Worm (Caenorhabditis elegans) whole organism, L4 larva: ENCODE data around the gene K11H12.1.
A peak's percentile ranks its signal among the peaks of the same experiment; 100 is the strongest.

Experiments
- D1046.2 ChIP-seq: fragments of 200-800 bp; sonication (Bioruptor generic); IDR thresholded peaks from 2 replicates; pipeline ENCODE4 v1.3.6; 2022; ENCODE audit warnings: missing genetic modification characterization, missing compliant biosample characterization
- F10B5.3 ChIP-seq: sonication (generic microtip); optimal IDR thresholded peaks from 2 replicates; lab custom pipeline; 2016; ENCODE audit warnings: mild to moderate bottlenecking, missing genetic modification characterization, missing compliant biosample characterization
- F44E2.7 ChIP-seq: fragments of 200-800 bp; sonication (Bioruptor generic); IDR thresholded peaks from 2 replicates; pipeline ENCODE4 v2.1.2; 2022; ENCODE audit warnings: missing genetic modification characterization, missing compliant biosample characterization
- F49E8.2 ChIP-seq: sonication (generic microtip); optimal IDR thresholded peaks from 2 replicates; lab custom pipeline; 2016; ENCODE audit warnings: missing compliant biosample characterization, mild to moderate bottlenecking, missing genetic modification characterization, borderline replicate concordance
- R02D3.7 ChIP-seq: fragments of 150-350 bp; sonication (generic microtip); optimal IDR thresholded peaks from 3 replicates; lab custom pipeline; 2014; ENCODE audit warnings: missing biosample characterization, missing genetic modification characterization
- T26A8.4 ChIP-seq: fragments of 200-800 bp; sonication (Bioruptor generic); IDR thresholded peaks from 2 replicates; pipeline ENCODE4 v1.3.6; 2022; ENCODE audit warnings: missing genetic modification characterization, missing compliant biosample characterization
- Y5F2A.4 ChIP-seq: fragments of 200-800 bp; sonication (Bioruptor generic); optimal IDR thresholded peaks from 2 replicates; lab custom pipeline; 2018; ENCODE audit warnings: mild to moderate bottlenecking, missing genetic modification characterization, missing compliant biosample characterization
- aha-1 ChIP-seq: fragments of 150-350 bp; peaks from one replicate; lab custom pipeline; 2014; ENCODE audit warnings: missing biosample characterization, missing genetic modification characterization
- aly-2 ChIP-seq: sonication (generic microtip); optimal IDR thresholded peaks from 2 replicates; lab custom pipeline; 2018; ENCODE audit warnings: missing biosample characterization, missing genetic modification characterization
- arid-1 ChIP-seq: fragments of 200-800 bp; sonication (Bioruptor generic); conservative IDR thresholded peaks from 2 replicates; pipeline ENCODE4 v1.3.6; 2022; ENCODE audit warnings: missing genetic modification reagents, missing genetic modification characterization, missing compliant biosample characterization
- attf-4 ChIP-seq: sonication (generic microtip); optimal IDR thresholded peaks from 3 replicates; lab custom pipeline; 2017; ENCODE audit warnings: missing biosample characterization, missing genetic modification characterization
- ceh-20 ChIP-seq: fragments of 200-800 bp; sonication (Bioruptor generic); IDR thresholded peaks from 2 replicates; pipeline ENCODE4 v1.3.6; 2022; ENCODE audit warnings: missing genetic modification reagents, missing genetic modification characterization, missing compliant biosample characterization
- ceh-32 ChIP-seq: sonication (generic microtip); optimal IDR thresholded peaks from 2 replicates; lab custom pipeline; 2016; ENCODE audit warnings: mild to moderate bottlenecking, missing genetic modification characterization, missing compliant biosample characterization; ENCODE audit not compliant: poor library complexity
- daf-12 ChIP-seq: fragments of 150-350 bp; optimal IDR thresholded peaks from 2 replicates; lab custom pipeline; 2014; ENCODE audit warnings: missing biosample characterization, missing genetic modification reagents, missing genetic modification characterization
- dmd-6 ChIP-seq: fragments of 200-800 bp; sonication (Bioruptor generic); IDR thresholded peaks from 2 replicates; pipeline ENCODE4 v1.3.6; 2022; ENCODE audit warnings: missing genetic modification reagents, missing genetic modification characterization, missing compliant biosample characterization
- dmd-8 ChIP-seq: fragments of 200-800 bp; sonication (Bioruptor generic); IDR thresholded peaks from 2 replicates; pipeline ENCODE4 v1.3.6; 2022; ENCODE audit warnings: missing genetic modification characterization, missing compliant biosample characterization
- dve-1 ChIP-seq: sonication (generic microtip); optimal IDR thresholded peaks from 2 replicates; lab custom pipeline; 2017; ENCODE audit warnings: antibody characterized with exemption, mild to moderate bottlenecking, missing genetic modification characterization, missing compliant biosample characterization; ENCODE audit not compliant: insufficient read depth
- egl-43 ChIP-seq: fragments of 200-800 bp; sonication (Bioruptor generic); IDR thresholded peaks from 2 replicates; pipeline ENCODE4 v1.3.6; 2022; ENCODE audit warnings: missing genetic modification reagents, missing genetic modification characterization, missing compliant biosample characterization
- fos-1 ChIP-seq: fragments of 150-350 bp; optimal IDR thresholded peaks from 2 replicates; lab custom pipeline; 2014; ENCODE audit warnings: missing biosample characterization, missing genetic modification characterization
- hlh-30 ChIP-seq: sonication (generic microtip); optimal IDR thresholded peaks from 2 replicates; lab custom pipeline; 2017; ENCODE audit warnings: antibody characterized with exemption, mild to moderate bottlenecking, missing genetic modification characterization, missing compliant biosample characterization; ENCODE audit not compliant: insufficient read depth
- hmg-1.1 ChIP-seq: fragments of 200-800 bp; sonication (Bioruptor generic); IDR thresholded peaks from 2 replicates; pipeline ENCODE4 v1.3.6; 2022; ENCODE audit warnings: missing genetic modification reagents, missing genetic modification characterization, missing compliant biosample characterization
- lim-7 ChIP-seq: fragments of 200-800 bp; sonication (Bioruptor generic); IDR thresholded peaks from 2 replicates; pipeline ENCODE4 v1.3.6; 2022; ENCODE audit warnings: missing genetic modification characterization, missing compliant biosample characterization
- lin-1 ChIP-seq: fragments of 200-800 bp; sonication (Bioruptor generic); IDR thresholded peaks from 2 replicates; pipeline ENCODE4 v1.3.6; 2022; ENCODE audit warnings: missing genetic modification reagents, missing genetic modification characterization, missing compliant biosample characterization
- lin-13 ChIP-seq: fragments of 150-350 bp; optimal IDR thresholded peaks from 2 replicates; lab custom pipeline; 2014; ENCODE audit warnings: missing biosample characterization, missing genetic modification reagents, missing genetic modification characterization
- lin-29 ChIP-seq: fragments of 200-800 bp; sonication (Bioruptor generic); IDR thresholded peaks from 2 replicates; pipeline ENCODE4 v1.3.6; 2022; ENCODE audit warnings: missing genetic modification reagents, missing genetic modification characterization, missing compliant biosample characterization
- madf-5 ChIP-seq, 2 experiments: fragments of 200-800 bp; sonication (Bioruptor generic); IDR thresholded peaks; 2 replicates each; pipeline ENCODE4 v1.3.6; 2022; ENCODE audit warnings: missing compliant biosample characterization in 2 of 2, missing genetic modification characterization in 2 of 2
- mdl-1 ChIP-seq, 2 experiments: fragments of 150-350 bp in 1 of 2; sonication (generic microtip) in 1 of 2; optimal IDR thresholded peaks; 2 replicates each; lab custom pipeline; 2014 to 2017; ENCODE audit warnings: missing biosample characterization in 2 of 2, missing genetic modification characterization in 2 of 2
- mes-2 ChIP-seq: sonication (generic microtip); optimal IDR thresholded peaks from 2 replicates; lab custom pipeline; 2016; ENCODE audit warnings: missing genotype, mild to moderate bottlenecking, missing genetic modification characterization, missing compliant biosample characterization; ENCODE audit not compliant: poor library complexity, severe bottlenecking
- mxl-3 ChIP-seq: fragments of 200-800 bp; sonication (Bioruptor generic); optimal IDR thresholded peaks from 2 replicates; lab custom pipeline; 2018; ENCODE audit warnings: mild to moderate bottlenecking, missing genetic modification characterization, missing compliant biosample characterization
- nhr-111 ChIP-seq: fragments of 200-800 bp; sonication (Bioruptor generic); optimal IDR thresholded peaks from 2 replicates; lab custom pipeline; 2018; ENCODE audit warnings: mild to moderate bottlenecking, missing genetic modification characterization, missing compliant biosample characterization
- nhr-42 ChIP-seq: fragments of 200-800 bp; sonication (Bioruptor generic); IDR thresholded peaks from 2 replicates; pipeline ENCODE4 v1.3.6; 2022; ENCODE audit warnings: missing genetic modification characterization, missing compliant biosample characterization
- pha-4 ChIP-seq, 2 experiments: fragments of 150-350 bp in 1 of 2; fragments of 200-800 bp in 1 of 2; sonication (Bioruptor generic) in 1 of 2; IDR thresholded peaks in 1 of 2; optimal IDR thresholded peaks in 1 of 2; 2 replicates each; pipeline versions ENCODE4 v1.3.6 to Lab custom; 2014 to 2022; ENCODE audit warnings: missing genetic modification characterization in 2 of 2, missing genetic modification reagents in 2 of 2, missing biosample characterization in 1 of 2, missing compliant biosample characterization in 1 of 2
- pqm-1 ChIP-seq: sonication (generic microtip); optimal IDR thresholded peaks from 2 replicates; lab custom pipeline; 2017; ENCODE audit warnings: missing biosample characterization, missing genetic modification characterization
- rbr-2 ChIP-seq: sonication (generic microtip); optimal IDR thresholded peaks from 2 replicates; lab custom pipeline; 2016; ENCODE audit warnings: missing genotype, missing genetic modification characterization, missing compliant biosample characterization
- saeg-2 ChIP-seq: fragments of 200-800 bp; sonication (Bioruptor generic); IDR thresholded peaks from 2 replicates; pipeline ENCODE4 v1.3.6; 2022; ENCODE audit warnings: missing genetic modification reagents, missing genetic modification characterization, missing compliant biosample characterization
- set-16 ChIP-seq: fragments of 200-800 bp; sonication (Bioruptor generic); IDR thresholded peaks from 2 replicates; pipeline ENCODE4 v1.3.6; 2022; ENCODE audit warnings: missing genetic modification reagents, missing genetic modification characterization, missing compliant biosample characterization
- snpc-4 ChIP-seq: fragments of 150-350 bp; optimal IDR thresholded peaks from 2 replicates; lab custom pipeline; 2014; ENCODE audit warnings: missing biosample characterization, missing genetic modification characterization
- spr-3 ChIP-seq: fragments of 200-800 bp; sonication (Bioruptor generic); optimal IDR thresholded peaks from 2 replicates; lab custom pipeline; 2018; ENCODE audit warnings: mild to moderate bottlenecking, missing genetic modification characterization, missing compliant biosample characterization
- unc-62 ChIP-seq, 3 experiments: fragments of 150-350 bp in 1 of 3; sonication (generic microtip); optimal IDR thresholded peaks in 2 of 3; peaks in 1 of 3; 1 replicate in 1 of 3; 2 replicates in 2 of 3; lab custom pipeline; 2014 to 2017; ENCODE audit warnings: missing biosample characterization in 3 of 3, missing genetic modification characterization in 3 of 3, missing genetic modification reagents in 3 of 3, missing genotype in 1 of 3
- vab-7 ChIP-seq: fragments of 200-800 bp; sonication (Bioruptor generic); IDR thresholded peaks from 2 replicates; pipeline ENCODE4 v1.3.6; 2022; ENCODE audit warnings: missing genetic modification reagents, missing genetic modification characterization, missing compliant biosample characterization
- zag-1 ChIP-seq: fragments of 150-350 bp; optimal IDR thresholded peaks from 2 replicates; lab custom pipeline; 2014; ENCODE audit warnings: missing biosample characterization, missing genetic modification characterization
- zip-2 ChIP-seq: fragments of 150-350 bp; optimal IDR thresholded peaks from 2 replicates; lab custom pipeline; 2014; ENCODE audit warnings: missing biosample characterization, missing genetic modification characterization

K11H12.1 gene

DNA sequence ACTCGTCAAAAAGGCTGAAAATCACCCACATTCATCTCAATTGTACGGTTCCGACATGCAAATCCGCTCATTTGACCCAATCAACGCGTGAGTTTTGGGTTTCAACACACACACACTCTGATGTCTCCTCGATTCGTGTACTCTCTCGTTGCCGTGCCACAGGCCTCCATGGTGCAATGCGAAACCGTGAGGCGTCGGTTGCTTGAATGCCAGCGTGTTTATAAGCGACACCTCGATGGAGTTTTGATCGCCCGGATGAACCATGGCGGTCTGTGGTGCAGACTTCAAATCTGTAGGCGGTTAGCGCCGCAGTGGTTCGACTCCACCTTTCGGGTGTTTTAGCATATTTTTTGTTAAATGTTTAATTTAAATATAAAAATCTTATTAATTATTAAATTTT is 4.7 kb upstream of the K11H12.1 start (continued):
- peak; percentile 48; the same call in 1 of the 2 replicates for TF ChIP-seq lin-1 (GFP tag; lab: Robert Waterston, UW)
- TF ChIP-seq mdl-1 (tag; optimal IDR thresholded peaks at IDR 0.05; lab: Kevin White, UChicago): peak in 1 of 2 experiments; percentile 32
- TF ChIP-seq nhr-42 (GFP tag; lab: Robert Waterston, UW): peak; percentile 50; the same call in 1 of the 2 replicates
- peak; percentile 61; the same call in 1 of the 2 replicates for TF ChIP-seq hmg-1.1 (GFP tag; lab: Robert Waterston, UW)
- 0 out of 2 replicates have a peak, but pooled peaks have one; percentile 52 for TF ChIP-seq dmd-8 (GFP tag; lab: Robert Waterston, UW)
- TF ChIP-seq pha-4 (GFP tag; IDR thresholded peaks at IDR 0.05; lab: Robert Waterston, UW): 0 out of 2 replicates have a peak, but pooled peaks have one; percentile 23
- TF ChIP-seq pha-4 (tag; optimal IDR thresholded peaks at IDR 0.05; lab: Kevin White, UChicago): no peak
- no peak for TF ChIP-seq Y5F2A.4 (GFP tag; lab: Kevin White, UChicago)
- TF ChIP-seq hlh-30 (tag; lab: Kevin White, UChicago): peak; percentile 60
- peak; percentile 63; the same call in 1 of the 2 replicates for TF ChIP-seq arid-1 (GFP tag; lab: Robert Waterston, UW)
- peak; percentile 61 for TF ChIP-seq lin-13 (GFP tag; lab: Kevin White, UChicago)
- TF ChIP-seq mxl-3 (GFP tag; lab: Kevin White, UChicago): peak; percentile 2
- no peak for TF ChIP-seq zip-2 (tag; lab: Kevin White, UChicago)
- peak; percentile 29; the same call in 1 of the 2 replicates for TF ChIP-seq dmd-6 (GFP tag; lab: Robert Waterston, UW)
- TF ChIP-seq vab-7: peak; percentile 31; the same call in 1 of the 2 replicates
- no peak for TF ChIP-seq madf-5 (GFP tag; IDR thresholded peaks at IDR 0.05; lab: Robert Waterston, UW)
- peak; percentile 92 for TF ChIP-seq snpc-4 (tag; lab: Kevin White, UChicago)
- TF ChIP-seq, all 104 proteins: peak for 30

- TF ChIP-seq lin-29 (GFP tag; lab: Robert Waterston, UW) (no peak), hlh-30 (tag; lab: Kevin White, UChicago) (no peak), egl-43 (0 out of 2 replicates have a peak, but pooled peaks have one; percentile 6), F44E2.7 (GFP tag; lab: Robert Waterston, UW) (no peak), zag-1 (tag; lab: Kevin White, UChicago) (no peak), saeg-2 (GFP tag; lab: Robert Waterston, UW) (no peak), set-16 (peak; percentile 69)
Observed at ce11 chrIV:657046-657445, 3.8 kb upstream of the K11H12.1 start.

- TF ChIP-seq hlh-30 (tag; lab: Kevin White, UChicago) (peak; percentile 100), attf-4 (tag; lab: Kevin White, UChicago) (peak; percentile 75), aha-1 (tag; lab: Kevin White, UChicago) (peak; percentile 100), daf-12 (tag; lab: Kevin White, UChicago) (no peak), lin-13 (GFP tag; lab: Kevin White, UChicago) (peak; percentile 99), pqm-1 (tag; lab: Kevin White, UChicago) (peak; percentile 93), ceh-32 (tag; lab: Kevin White, UChicago) (peak; percentile 90), lim-7 (peak; percentile 90), fos-1 (peak; percentile 93), F10B5.3 (tag; lab: Kevin White, UChicago) (peak; percentile 94), saeg-2 (GFP tag; lab: Robert Waterston, UW) (peak; percentile 99), D1046.2 (GFP tag; lab: Robert Waterston, UW) (peak; percentile 98), aly-2 (no peak), nhr-111 (GFP tag; lab: Kevin White, UChicago) (peak; percentile 97), mes-2 (tag; lab: Kevin White, UChicago) (peak; percentile 100), rbr-2 (tag; lab: Kevin White, UChicago) (peak; percentile 100), dve-1 (tag; lab: Kevin White, UChicago) (peak; percentile 100), lin-1 (GFP tag; lab: Robert Waterston, UW) (peak; percentile 98), T26A8.4 (GFP tag; lab: Robert Waterston, UW) (peak; percentile 99), R02D3.7 (tag; lab: Kevin White, UChicago) (peak; percentile 97), unc-62 (GFP tag; optimal IDR thresholded peaks at IDR 0.05 in 1 of 2; lab: Kevin White, UChicago) (peak; percentile 54 to 100), unc-62 (tag; optimal IDR thresholded peaks at IDR 0.05; lab: Kevin White, UChicago) (peak; percentile 39), ceh-20 (GFP tag; lab: Robert Waterston, UW) (peak; percentile 100), F49E8.2 (tag; lab: Kevin White, UChicago) (peak; percentile 97), spr-3 (peak; percentile 99), mxl-3 (GFP tag; lab: Kevin White, UChicago) (peak; percentile 99)
Observed at ce11 chrIV:654526-655440, 1.6 kb upstream of the K11H12.1 start, which contains the start of the genes rpl-15 and K11H12.8. Gene rpl-15 (minus strand): TSS chrIV:654576. Gene K11H12.8 (plus strand): TSS chrIV:655390.
